Worm (Caenorhabditis elegans) whole organism, L2 larva: ENCODE results near the gene nspd-9.

Source experiments
- F13H6.1 ChIP-seq: sonication (generic microtip); optimal IDR thresholded peaks from 2 replicates; lab custom pipeline; 2016; ENCODE audit warnings: missing genetic modification characterization, missing compliant biosample characterization
- R02D3.7 ChIP-seq: fragments of 150-350 bp; optimal IDR thresholded peaks from 2 replicates; lab custom pipeline; 2014; ENCODE audit warnings: missing biosample characterization, missing genetic modification characterization
- Y55F3AM.14 ChIP-seq: fragments of 200-800 bp; sonication (Bioruptor generic); optimal IDR thresholded peaks from 2 replicates; lab custom pipeline; 2018; ENCODE audit warnings: mild to moderate bottlenecking, missing genetic modification characterization, missing compliant biosample characterization
- alr-1 ChIP-seq: fragments of 150-350 bp; optimal IDR thresholded peaks from 2 replicates; lab custom pipeline; 2014; ENCODE audit warnings: missing biosample characterization, missing genetic modification characterization
- aly-2 ChIP-seq: fragments of 150-350 bp; optimal IDR thresholded peaks from 2 replicates; lab custom pipeline; 2014; ENCODE audit warnings: missing biosample characterization, missing genetic modification characterization
- ama-1 ChIP-seq: fragments of 150-350 bp; optimal IDR thresholded peaks from 2 replicates; lab custom pipeline; 2018; ENCODE audit warnings: inconsistent platforms
- blmp-1 ChIP-seq: sonication (generic microtip); optimal IDR thresholded peaks from 2 replicates; lab custom pipeline; 2017; ENCODE audit warnings: missing genetic modification characterization, mild to moderate bottlenecking, missing compliant biosample characterization, antibody characterized with exemption, moderate library complexity; ENCODE audit not compliant: insufficient read depth
- ceh-82 ChIP-seq: fragments of 150-350 bp; optimal IDR thresholded peaks from 2 replicates; lab custom pipeline; 2014; ENCODE audit warnings: missing biosample characterization, missing genetic modification characterization
- crh-2 ChIP-seq: sonication (generic microtip); optimal IDR thresholded peaks from 2 replicates; lab custom pipeline; 2017; ENCODE audit warnings: missing biosample characterization, missing genetic modification characterization
- dmd-4 ChIP-seq: sonication (generic microtip); optimal IDR thresholded peaks from 2 replicates; lab custom pipeline; 2017; ENCODE audit warnings: missing biosample characterization, missing genetic modification characterization
- elt-3 ChIP-seq: sonication (generic microtip); optimal IDR thresholded peaks from 2 replicates; lab custom pipeline; 2017; ENCODE audit warnings: missing biosample characterization, missing genetic modification characterization
- fos-1 ChIP-seq: fragments of 150-350 bp; optimal IDR thresholded peaks from 2 replicates; lab custom pipeline; 2014; ENCODE audit warnings: missing biosample characterization, missing genetic modification characterization
- gmeb-1 ChIP-seq: fragments of 150-350 bp; optimal IDR thresholded peaks from 2 replicates; lab custom pipeline; 2014; ENCODE audit warnings: missing biosample characterization, missing genetic modification characterization
- lin-11 ChIP-seq: fragments of 150-350 bp; sonication (generic microtip); optimal IDR thresholded peaks from 2 replicates; lab custom pipeline; 2014; ENCODE audit warnings: missing biosample characterization, missing genetic modification characterization, inconsistent platforms, mixed read lengths
- lin-13 ChIP-seq: fragments of 150-350 bp; optimal IDR thresholded peaks from 2 replicates; lab custom pipeline; 2014; ENCODE audit warnings: missing biosample characterization, missing genetic modification reagents, missing genetic modification characterization
- lin-39 ChIP-seq: fragments of 150-350 bp; optimal IDR thresholded peaks from 2 replicates; lab custom pipeline; 2014; ENCODE audit warnings: missing biosample characterization, missing genetic modification reagents, missing genetic modification characterization
- lsy-2 ChIP-seq, 2 experiments: fragments of 150-350 bp in 1 of 2; sonication (generic microtip) in 1 of 2; optimal IDR thresholded peaks; 2 replicates each; lab custom pipeline; 2014 to 2017; ENCODE audit warnings: missing biosample characterization in 2 of 2, missing genetic modification characterization in 2 of 2
- mab-5 ChIP-seq: fragments of 150-350 bp; optimal IDR thresholded peaks from 2 replicates; lab custom pipeline; 2014; ENCODE audit warnings: missing biosample characterization, missing genetic modification characterization
- mdl-1 ChIP-seq, 2 experiments: fragments of 150-350 bp in 1 of 2; sonication (generic microtip) in 1 of 2; optimal IDR thresholded peaks; 2 replicates each; lab custom pipeline; 2017; ENCODE audit warnings: missing biosample characterization in 2 of 2, missing genetic modification characterization in 2 of 2
- nhr-10 ChIP-seq: sonication (generic microtip); optimal IDR thresholded peaks from 2 replicates; lab custom pipeline; 2017; ENCODE audit warnings: missing biosample characterization, missing genetic modification characterization
- nhr-11 ChIP-seq: fragments of 150-350 bp; optimal IDR thresholded peaks from 2 replicates; lab custom pipeline; 2014; ENCODE audit warnings: missing biosample characterization, missing genetic modification characterization
- nhr-129 ChIP-seq: fragments of 150-350 bp; optimal IDR thresholded peaks from 2 replicates; lab custom pipeline; 2014; ENCODE audit warnings: missing biosample characterization, missing genetic modification characterization
- nhr-21 ChIP-seq: fragments of 150-350 bp; optimal IDR thresholded peaks from 2 replicates; lab custom pipeline; 2014; ENCODE audit warnings: missing biosample characterization, missing genetic modification characterization
- nhr-237 ChIP-seq: fragments of 150-350 bp; optimal IDR thresholded peaks from 2 replicates; lab custom pipeline; 2014; ENCODE audit warnings: missing biosample characterization, missing genetic modification characterization
- nhr-25 ChIP-seq: fragments of 150-350 bp; sonication (generic microtip); optimal IDR thresholded peaks from 3 replicates; lab custom pipeline; 2014; ENCODE audit warnings: missing biosample characterization, missing genetic modification characterization
- nhr-77 ChIP-seq: fragments of 150-350 bp; optimal IDR thresholded peaks from 2 replicates; lab custom pipeline; 2014; ENCODE audit warnings: missing biosample characterization, missing genetic modification characterization
- peb-1 ChIP-seq: fragments of 150-350 bp; optimal IDR thresholded peaks from 2 replicates; lab custom pipeline; 2014; ENCODE audit warnings: missing biosample characterization, missing genetic modification characterization
- skn-1 ChIP-seq: sonication (generic microtip); optimal IDR thresholded peaks from 2 replicates; lab custom pipeline; 2017; ENCODE audit warnings: missing biosample characterization, missing genetic modification characterization
- sma-9 ChIP-seq, 2 experiments: fragments of 150-350 bp in 1 of 2; sonication (generic microtip) in 1 of 2; optimal IDR thresholded peaks; 2 replicates each; lab custom pipeline; 2014 to 2016; ENCODE audit warnings: missing genetic modification characterization in 2 of 2, mild to moderate bottlenecking in 1 of 2, missing biosample characterization in 1 of 2, missing compliant biosample characterization in 1 of 2, missing genetic modification reagents in 1 of 2, moderate library complexity in 1 of 2
- snpc-4 ChIP-seq: fragments of 150-350 bp; optimal IDR thresholded peaks from 2 replicates; lab custom pipeline; 2014; ENCODE audit warnings: missing biosample characterization, missing genetic modification characterization
- unc-39 ChIP-seq: fragments of 150-350 bp; optimal IDR thresholded peaks from 2 replicates; lab custom pipeline; 2014; ENCODE audit warnings: missing biosample characterization, missing genetic modification characterization
- unc-55 ChIP-seq: fragments of 150-350 bp; sonication (generic microtip); optimal IDR thresholded peaks from 3 replicates; lab custom pipeline; 2014; ENCODE audit warnings: missing biosample characterization, missing genetic modification reagents, missing genetic modification characterization
- unc-62 ChIP-seq: fragments of 150-350 bp; optimal IDR thresholded peaks from 2 replicates; lab custom pipeline; 2014; ENCODE audit warnings: missing biosample characterization, missing genetic modification reagents, missing genetic modification characterization
- ztf-1 ChIP-seq: fragments of 200-800 bp; sonication (Bioruptor generic); conservative IDR thresholded peaks from 2 replicates; pipeline ENCODE4 v1.3.6; 2022; ENCODE audit warnings: missing genetic modification characterization, missing compliant biosample characterization
- ztf-11 ChIP-seq: sonication (generic microtip); optimal IDR thresholded peaks from 2 replicates; lab custom pipeline; 2017; ENCODE audit warnings: missing biosample characterization, missing genetic modification characterization
- ztf-4 ChIP-seq: fragments of 150-350 bp; optimal IDR thresholded peaks from 2 replicates; lab custom pipeline; 2014; ENCODE audit warnings: missing biosample characterization, missing genetic modification characterization

Gene nspd-9

DNA sequence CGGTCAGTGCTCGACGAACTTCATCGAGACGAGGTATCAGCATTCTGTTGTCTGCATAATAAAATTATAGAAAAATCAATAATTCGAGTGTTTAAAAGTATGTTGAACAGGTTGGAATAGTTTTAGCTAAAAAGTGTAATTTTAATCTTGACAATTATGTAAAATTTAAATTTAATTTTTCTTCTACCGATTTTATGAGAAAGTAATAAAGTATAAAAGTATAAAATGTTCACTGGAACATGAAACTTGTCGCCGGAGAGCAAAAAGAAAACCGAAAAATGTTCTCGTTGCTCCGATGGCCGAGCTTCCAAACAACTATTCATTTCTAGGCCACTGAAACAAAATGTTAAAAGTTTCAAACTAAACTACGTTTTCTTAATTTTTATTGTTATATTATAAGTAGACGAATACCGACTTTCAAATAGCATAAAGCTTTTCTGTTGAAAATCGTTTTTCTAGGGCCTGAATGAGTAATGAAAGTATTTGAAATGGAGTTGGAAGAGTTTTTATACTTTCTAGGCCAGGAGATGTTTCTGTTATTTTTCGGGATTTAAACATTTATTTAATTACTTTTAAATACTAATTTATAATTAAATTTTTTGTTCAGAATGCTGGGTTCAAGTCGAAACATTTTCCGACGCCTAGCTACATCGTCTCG lies 31.8 kb upstream of the nspd-9 start, which contains the start of the genes C35D10.10 and C35D10.5:
C35D10.10 (minus strand) TSS at position 51 of the 658 bp plus-strand sequence.
C35D10.5 (plus strand) TSS at position 608 of the 658 bp plus-strand sequence.
- TF ChIP-seq lin-39 (tag; lab: Kevin White, UChicago) (no peak), unc-55 (peak; percentile 33)

DNA sequence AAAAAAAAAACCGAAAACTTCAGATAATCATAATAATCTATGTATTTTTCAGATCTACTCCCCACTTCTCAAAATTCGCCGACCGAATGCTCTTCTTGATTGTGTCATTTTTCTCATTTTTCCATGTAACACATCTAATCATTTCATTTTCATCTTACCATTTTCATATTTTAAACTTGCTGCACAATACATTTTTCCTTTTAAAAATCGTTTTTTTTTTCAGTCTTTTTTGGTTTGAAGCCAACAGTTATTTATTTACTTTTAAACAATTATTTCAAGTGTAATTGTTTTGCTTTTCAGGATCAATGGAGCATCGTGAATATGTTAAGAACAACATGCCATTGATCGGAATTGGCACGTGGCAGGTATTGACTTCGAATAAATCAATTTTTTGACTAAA lies 28.9 kb upstream of the nspd-9 start, which contains the start of gene C35D10.6:
C35D10.6 (plus strand) TSS at position 301 of the 400 bp plus-strand sequence.
- TF ChIP-seq mab-5 (no peak), nhr-77 (tag; lab: Kevin White, UChicago) (no peak), sma-9 (GFP tag; optimal IDR thresholded peaks at IDR 0.05; lab: Kevin White, UChicago) (no peak), sma-9 (tag; optimal IDR thresholded peaks at IDR 0.05; lab: Kevin White, UChicago) (no peak), ztf-4 (tag; lab: Kevin White, UChicago) (no peak), unc-55 (no peak), ztf-11 (tag; lab: Kevin White, UChicago) (no peak), alr-1 (no peak), blmp-1 (no peak), lin-11 (tag; lab: Kevin White, UChicago) (no peak), skn-1 (tag; lab: Kevin White, UChicago) (no peak), nhr-10 (tag; lab: Kevin White, UChicago) (no peak), F13H6.1 (no peak), mdl-1 (tag; optimal IDR thresholded peaks at IDR 0.05; lab: Kevin White, UChicago) (no peak), ztf-1 (GFP tag; lab: Robert Waterston, UW) (no peak)
- TF ChIP-seq, all 48 proteins: peak for 0

DNA sequence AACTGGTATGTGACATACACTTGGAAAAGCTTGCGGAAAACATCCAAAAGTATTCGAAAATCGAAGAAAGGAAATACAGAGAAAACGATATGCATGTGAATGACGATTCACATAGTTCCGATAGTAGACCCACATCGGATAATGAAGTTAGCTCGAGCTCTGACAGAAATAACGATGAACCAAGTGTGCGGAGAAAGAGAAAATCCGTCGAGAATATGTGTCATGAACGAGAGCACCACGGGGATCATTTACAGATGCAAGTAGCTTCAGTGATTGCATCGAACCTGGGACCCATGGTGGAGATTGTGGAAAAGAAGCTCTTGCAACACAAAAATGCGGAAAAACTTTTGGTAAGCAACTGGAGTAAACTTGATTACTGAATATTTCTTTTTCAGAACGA lies 26.9 kb upstream of the nspd-9 start:
- no peak for TF ChIP-seq mdl-1 (tag; optimal IDR thresholded peaks at IDR 0.05; lab: Kevin White, UChicago)
- no peak for TF ChIP-seq unc-55
- no peak for TF ChIP-seq nhr-237
- TF ChIP-seq nhr-10 (tag; lab: Kevin White, UChicago): no peak
- no peak for TF ChIP-seq ztf-11 (tag; lab: Kevin White, UChicago)
- TF ChIP-seq crh-2 (tag; lab: Kevin White, UChicago): no peak
- no peak for TF ChIP-seq Y55F3AM.14 (GFP tag; lab: Kevin White, UChicago)
- no peak for TF ChIP-seq nhr-129 (tag; lab: Kevin White, UChicago)
- no peak for TF ChIP-seq blmp-1
- no peak for TF ChIP-seq ama-1 (lab: Kevin White, UChicago)

DNA sequence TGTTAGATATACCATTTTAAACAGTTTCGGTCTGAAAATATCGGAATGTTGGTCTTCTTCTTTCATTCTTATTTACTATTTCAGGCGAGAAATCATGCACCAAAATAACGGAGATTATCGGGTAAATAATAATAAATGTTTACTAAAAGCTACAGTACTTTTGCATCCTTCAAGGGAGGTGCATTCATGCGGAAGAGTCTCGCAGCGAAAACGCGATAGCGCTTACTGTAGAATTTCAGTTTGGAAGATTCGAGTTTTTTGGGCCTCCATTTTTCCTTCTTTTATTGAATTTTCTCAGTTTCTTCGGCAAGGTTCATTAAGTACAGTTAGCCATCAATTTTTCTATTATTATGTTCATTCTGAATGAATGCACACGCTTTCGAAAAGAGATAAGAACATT lies 26.0 kb upstream of the nspd-9 start, which contains the start of gene C35D10.7:
C35D10.7 (plus strand) TSS at position 85 of the 400 bp plus-strand sequence.
- TF ChIP-seq unc-62 (GFP tag; lab: Kevin White, UChicago): no peak
- TF ChIP-seq snpc-4 (tag; lab: Kevin White, UChicago): no peak
- TF ChIP-seq skn-1 (tag; lab: Kevin White, UChicago): no peak
- no peak for TF ChIP-seq unc-39 (tag; lab: Kevin White, UChicago)
- no peak for TF ChIP-seq lin-13
- TF ChIP-seq fos-1: no peak
- TF ChIP-seq nhr-21: no peak
- TF ChIP-seq elt-3 (tag; lab: Kevin White, UChicago): no peak
- TF ChIP-seq lin-11 (tag; lab: Kevin White, UChicago): no peak
- TF ChIP-seq nhr-237: no peak
- TF ChIP-seq alr-1: no peak
- TF ChIP-seq blmp-1: no peak
- no peak for TF ChIP-seq crh-2 (tag; lab: Kevin White, UChicago)
- no peak for TF ChIP-seq peb-1
- TF ChIP-seq nhr-11 (tag; lab: Kevin White, UChicago): no peak
- no peak for TF ChIP-seq lsy-2 (tag; optimal IDR thresholded peaks at IDR 0.05; lab: Kevin White, UChicago)
- TF ChIP-seq gmeb-1 (tag; lab: Kevin White, UChicago): no peak
- TF ChIP-seq lin-39 (tag; lab: Kevin White, UChicago): no peak
- no peak for TF ChIP-seq F13H6.1

DNA sequence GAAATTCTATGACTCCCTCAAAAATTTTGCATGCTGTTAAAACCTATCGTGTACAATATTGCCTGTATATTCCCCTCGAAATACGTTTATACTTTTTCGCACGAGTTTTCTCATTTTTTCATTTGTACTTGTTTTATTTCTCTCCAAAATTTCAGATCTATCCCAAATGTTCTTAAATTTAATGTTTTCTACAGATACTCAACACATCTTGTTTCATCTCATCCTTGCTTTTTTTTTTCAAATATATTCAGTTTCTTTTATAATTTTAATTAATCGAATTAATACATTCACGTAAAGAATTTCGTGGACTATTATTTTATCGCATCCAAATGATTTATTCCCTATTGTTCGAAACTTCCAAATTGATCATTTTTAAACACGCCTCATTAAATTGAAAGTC lies 24.8 kb upstream of the nspd-9 start, which contains the start of gene C35D10.8:
C35D10.8 (plus strand) TSS at position 301 of the 400 bp plus-strand sequence.
- no peak for TF ChIP-seq lin-39 (tag; lab: Kevin White, UChicago)

ce11 chrIII:4852025-4852424 lies 21.9 kb upstream of the nspd-9 start, which contains the start of gene ced-4:
ced-4 (plus strand) TSS chrIII:4852325.
- no peak for TF ChIP-seq blmp-1
- no peak for TF ChIP-seq dmd-4 (tag; lab: Kevin White, UChicago)
- TF ChIP-seq lin-11 (tag; lab: Kevin White, UChicago): no peak
- TF ChIP-seq R02D3.7 (tag; lab: Kevin White, UChicago): no peak
- TF ChIP-seq snpc-4 (tag; lab: Kevin White, UChicago): no peak
- no peak for TF ChIP-seq nhr-129 (tag; lab: Kevin White, UChicago)
- no peak for TF ChIP-seq Y55F3AM.14 (GFP tag; lab: Kevin White, UChicago)
- TF ChIP-seq F13H6.1: no peak
- no peak for TF ChIP-seq ceh-82 (tag; lab: Kevin White, UChicago)
- no peak for TF ChIP-seq nhr-25 (tag; lab: Kevin White, UChicago)
- no peak for TF ChIP-seq aly-2 (tag; lab: Kevin White, UChicago)
- no peak for TF ChIP-seq ztf-1 (GFP tag; lab: Robert Waterston, UW)
- no peak for TF ChIP-seq nhr-77 (tag; lab: Kevin White, UChicago)
